Worm (Caenorhabditis elegans) whole organism, young adult: ENCODE results near the gene gpc-1.

Experiments used
- F33H1.4 ChIP-seq: fragments of 200-800 bp; sonication (Bioruptor generic); IDR thresholded peaks from 2 replicates; pipeline ENCODE4 v1.3.6; 2022; ENCODE audit warnings: missing genetic modification reagents, missing genetic modification characterization, missing compliant biosample characterization
- T07F8.4 ChIP-seq: sonication (generic microtip); optimal IDR thresholded peaks from 2 replicates; lab custom pipeline; 2016; ENCODE audit warnings: mild to moderate bottlenecking, missing genetic modification characterization, moderate library complexity, missing compliant biosample characterization
- Y53G8AR.9 ChIP-seq: fragments of 200-800 bp; sonication (Bioruptor generic); conservative IDR thresholded peaks from 2 replicates; pipeline ENCODE4 v1.3.6; 2022; ENCODE audit warnings: missing genetic modification reagents, missing genetic modification characterization, missing compliant biosample characterization
- cebp-2 ChIP-seq: fragments of 200-800 bp; sonication (Bioruptor generic); IDR thresholded peaks from 2 replicates; pipeline ENCODE4 v1.3.6; 2022; ENCODE audit warnings: missing genetic modification characterization, missing compliant biosample characterization
- madf-3 ChIP-seq: fragments of 200-800 bp; sonication (Bioruptor generic); IDR thresholded peaks from 2 replicates; pipeline ENCODE4 v1.3.6; 2022; ENCODE audit warnings: missing genetic modification reagents, missing genetic modification characterization, missing compliant biosample characterization
- snpc-1.1 ChIP-seq: sonication (generic microtip); optimal IDR thresholded peaks from 2 replicates; lab custom pipeline; 2017; ENCODE audit warnings: missing genetic modification characterization, mild to moderate bottlenecking, missing compliant biosample characterization, antibody characterized with exemption, moderate library complexity, missing genotype, missing genetic modification reagents; ENCODE audit not compliant: insufficient read depth
- xnd-1 ChIP-seq: sonication (generic microtip); optimal IDR thresholded peaks from 2 replicates; lab custom pipeline; 2016; ENCODE audit warnings: missing genotype, missing genetic modification reagents, missing genetic modification characterization, missing compliant biosample characterization
- ztf-25 ChIP-seq: fragments of 200-800 bp; sonication (Bioruptor generic); IDR thresholded peaks from 2 replicates; pipeline ENCODE4 v1.3.6; 2022; ENCODE audit warnings: missing genetic modification reagents, missing genetic modification characterization, missing compliant biosample characterization

DNA sequence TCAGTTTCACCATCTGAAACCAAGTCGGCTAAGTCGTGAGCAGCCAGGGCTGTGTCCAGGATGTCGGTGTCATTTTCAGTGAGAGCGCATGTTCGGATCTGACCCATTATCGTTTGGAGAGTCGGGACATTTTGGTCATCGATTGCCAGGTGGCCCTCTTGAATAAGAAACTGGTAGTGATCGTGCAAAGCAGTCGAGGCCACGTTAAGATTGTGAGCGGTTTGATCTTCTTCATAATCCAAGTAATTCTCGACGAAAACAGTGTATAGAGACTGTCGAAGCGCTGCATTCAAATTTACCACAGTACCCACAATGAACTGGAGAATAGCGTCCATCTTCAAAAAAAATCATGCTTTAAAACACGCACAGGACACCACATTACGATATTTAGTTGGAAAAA is 22.3 kb downstream of the gpc-1 start, which contains the start of gene T14G8.6:
- TF ChIP-seq snpc-1.1 (tag; lab: Kevin White, UChicago) (no peak), F33H1.4 (GFP tag; lab: Robert Waterston, UW) (no peak), madf-3 (GFP tag; lab: Robert Waterston, UW) (no peak), cebp-2 (no peak), T07F8.4 (tag; lab: Kevin White, UChicago) (no peak), Y53G8AR.9 (no peak), xnd-1 (tag; lab: Kevin White, UChicago) (no peak), ztf-25 (GFP tag; lab: Robert Waterston, UW) (no peak)
